Worm (Caenorhabditis elegans): Measurements from ENCODE around the gene C53A5.2.

Gene C53A5.2

ce11 chrV:14480533-14480932 lies 42.5 kb downstream of the C53A5.2 start:
- TF ChIP-seq lin-11 (tag; optimal IDR thresholded peaks at IDR 0.05) (no peak), fax-1 (tag; optimal IDR thresholded peaks at IDR 0.05) (no peak), ztf-16 (tag; optimal IDR thresholded peaks at IDR 0.05) (no peak), eyg-1 (tag; optimal IDR thresholded peaks at IDR 0.05) (no peak), T23F11.4 (GFP tag; optimal IDR thresholded peaks at IDR 0.05) (no peak), che-1 (tag; optimal IDR thresholded peaks at IDR 0.05) (no peak), unc-3 (GFP tag; conservative IDR thresholded peaks at IDR 0.05) (no peak), unc-3 (tag; optimal IDR thresholded peaks at IDR 0.05) (no peak), lim-6 (tag; optimal IDR thresholded peaks at IDR 0.05) (no peak), ceh-6 (GFP tag; optimal IDR thresholded peaks at IDR 0.05) (no peak), pha-2 (tag; optimal IDR thresholded peaks at IDR 0.05) (no peak)

- TF ChIP-seq ceh-18 (tag; optimal IDR thresholded peaks at IDR 0.05) (no peak), unc-86 (tag; optimal IDR thresholded peaks at IDR 0.05) (no peak), ceh-19 (GFP tag; optimal IDR thresholded peaks at IDR 0.05) (no peak), pha-4 (tag; optimal IDR thresholded peaks at IDR 0.05) (no peak), unc-42 (tag; optimal IDR thresholded peaks at IDR 0.05) (no peak), Y22D7AL.16 (tag; optimal IDR thresholded peaks at IDR 0.05) (no peak), sox-4 (tag; optimal IDR thresholded peaks at IDR 0.05) (no peak), C38D4.7 (GFP tag; optimal IDR thresholded peaks at IDR 0.05) (no peak), K02D7.2 (tag; optimal IDR thresholded peaks at IDR 0.05) (no peak), unc-55 (GFP tag; optimal IDR thresholded peaks at IDR 0.05) (no peak), ref-2 (tag; optimal IDR thresholded peaks at IDR 0.05) (no peak), hlh-30 (tag; optimal IDR thresholded peaks at IDR 0.05; ENCODE audit: insufficient read depth) (no peak), hlh-13 (GFP tag; optimal IDR thresholded peaks at IDR 0.05) (no peak), mec-3 (tag; optimal IDR thresholded peaks at IDR 0.05; ENCODE audit: borderline replicate concordance) (no peak), zip-5 (tag; optimal IDR thresholded peaks at IDR 0.05) (no peak)
These were observed 44.0 kb downstream of the C53A5.2 start, which contains the start of gene clec-55 for ce11 chrV:14478979-14479378. clec-55 (plus strand) TSS chrV:14479279.

- TF ChIP-seq lim-6 (tag; optimal IDR thresholded peaks at IDR 0.05) (no peak), F13H6.1 (tag; optimal IDR thresholded peaks at IDR 0.05) (no peak)
These were observed 46.3 kb downstream of the C53A5.2 start, which contains the start of gene clec-54 for ce11 chrV:14476680-14477079. clec-54 (plus strand) TSS chrV:14476903.

ce11 chrV:14474099-14474498 lies 48.9 kb downstream of the C53A5.2 start, which contains the start of gene clec-56:
clec-56 (plus strand) TSS chrV:14474399.
- TF ChIP-seq unc-3 (GFP tag; conservative IDR thresholded peaks at IDR 0.05) (no peak), unc-3 (tag; optimal IDR thresholded peaks at IDR 0.05) (no peak)
